Worm (Caenorhabditis elegans) whole organism, late embryonic: ENCODE measurements around the gene C25E10.7.

Experiments
- C38D4.7 ChIP-seq: fragments of 200-800 bp; sonication (Bioruptor generic); optimal IDR thresholded peaks from 2 replicates; lab custom pipeline; 2018; ENCODE audit warnings: mild to moderate bottlenecking, missing genetic modification characterization, moderate library complexity, missing compliant biosample characterization
- K02D7.2 ChIP-seq: sonication (generic microtip); optimal IDR thresholded peaks from 2 replicates; lab custom pipeline; 2017; ENCODE audit warnings: mild to moderate bottlenecking, missing genetic modification characterization, missing compliant biosample characterization
- T23F11.4 ChIP-seq: fragments of 200-800 bp; sonication (Bioruptor generic); optimal IDR thresholded peaks from 2 replicates; lab custom pipeline; 2018; ENCODE audit warnings: mild to moderate bottlenecking, missing genetic modification characterization, missing compliant biosample characterization
- ceh-18 ChIP-seq: sonication (generic microtip); optimal IDR thresholded peaks from 2 replicates; lab custom pipeline; 2016; ENCODE audit warnings: missing genetic modification characterization, missing compliant biosample characterization
- ceh-19 ChIP-seq: fragments of 200-800 bp; sonication (Bioruptor generic); optimal IDR thresholded peaks from 2 replicates; lab custom pipeline; 2018; ENCODE audit warnings: mild to moderate bottlenecking, missing genetic modification characterization, missing compliant biosample characterization
- ceh-2 ChIP-seq: sonication (generic microtip); optimal IDR thresholded peaks from 2 replicates; lab custom pipeline; 2016; ENCODE audit warnings: missing genotype, missing genetic modification characterization, missing compliant biosample characterization
- ceh-24 ChIP-seq: sonication (generic microtip); optimal IDR thresholded peaks from 2 replicates; lab custom pipeline; 2016; ENCODE audit warnings: mild to moderate bottlenecking, missing genetic modification characterization, missing compliant biosample characterization
- ceh-31 ChIP-seq: sonication (generic microtip); optimal IDR thresholded peaks from 2 replicates; lab custom pipeline; 2016; ENCODE audit warnings: missing genetic modification characterization, missing compliant biosample characterization
- ceh-34 ChIP-seq: sonication (generic microtip); optimal IDR thresholded peaks from 2 replicates; lab custom pipeline; 2016; ENCODE audit warnings: mild to moderate bottlenecking, missing genetic modification characterization, missing compliant biosample characterization
- ceh-9 ChIP-seq: sonication (generic microtip); optimal IDR thresholded peaks from 2 replicates; lab custom pipeline; 2016; ENCODE audit warnings: mild to moderate bottlenecking, missing genetic modification characterization, inconsistent platforms, missing compliant biosample characterization
- che-1 ChIP-seq: sonication (generic microtip); optimal IDR thresholded peaks from 2 replicates; lab custom pipeline; 2016; ENCODE audit warnings: mild to moderate bottlenecking, missing genetic modification characterization, missing compliant biosample characterization
- dve-1 ChIP-seq: sonication (generic microtip); optimal IDR thresholded peaks from 2 replicates; lab custom pipeline; 2017; ENCODE audit warnings: antibody characterized with exemption, mild to moderate bottlenecking, missing genetic modification characterization, missing compliant biosample characterization
- elt-2 ChIP-seq: sonication (generic microtip); optimal IDR thresholded peaks from 2 replicates; lab custom pipeline; 2016; ENCODE audit warnings: missing genetic modification reagents, missing genetic modification characterization, missing compliant biosample characterization
- ets-4 ChIP-seq: sonication (generic microtip); optimal IDR thresholded peaks from 2 replicates; lab custom pipeline; 2016; ENCODE audit warnings: missing genetic modification characterization, missing compliant biosample characterization
- fax-1 ChIP-seq: sonication (generic microtip); optimal IDR thresholded peaks from 2 replicates; lab custom pipeline; 2016; ENCODE audit warnings: missing genotype, missing genetic modification characterization, missing compliant biosample characterization
- gmeb-2 ChIP-seq: sonication (generic microtip); optimal IDR thresholded peaks from 2 replicates; lab custom pipeline; 2016; ENCODE audit warnings: missing genetic modification characterization, inconsistent platforms, missing compliant biosample characterization
- hlh-30 ChIP-seq: sonication (generic microtip); optimal IDR thresholded peaks from 2 replicates; lab custom pipeline; 2017; ENCODE audit warnings: antibody characterized with exemption, missing genetic modification characterization, missing compliant biosample characterization; ENCODE audit not compliant: insufficient read depth
- hlh-6 ChIP-seq: sonication (generic microtip); optimal IDR thresholded peaks from 2 replicates; lab custom pipeline; 2016; ENCODE audit warnings: missing genotype, missing genetic modification characterization, missing compliant biosample characterization
- hlh-8 ChIP-seq: sonication (generic microtip); optimal IDR thresholded peaks from 2 replicates; lab custom pipeline; 2016; ENCODE audit warnings: missing genotype, missing genetic modification characterization, missing compliant biosample characterization
- lim-6 ChIP-seq: sonication (generic microtip); optimal IDR thresholded peaks from 2 replicates; lab custom pipeline; 2016; ENCODE audit warnings: missing genetic modification characterization, missing compliant biosample characterization
- nfya-1 ChIP-seq: sonication (generic microtip); optimal IDR thresholded peaks from 2 replicates; lab custom pipeline; 2017; ENCODE audit warnings: missing genetic modification characterization, mild to moderate bottlenecking, missing compliant biosample characterization, antibody characterized with exemption, moderate library complexity
- nhr-11 ChIP-seq: fragments of 150-350 bp; optimal IDR thresholded peaks from 2 replicates; lab custom pipeline; 2014; ENCODE audit warnings: missing biosample characterization, missing genetic modification characterization
- pat-9 ChIP-seq: fragments of 200-800 bp; sonication (Bioruptor generic); optimal IDR thresholded peaks from 2 replicates; lab custom pipeline; 2018; ENCODE audit warnings: mild to moderate bottlenecking, missing genetic modification characterization, moderate library complexity, missing compliant biosample characterization
- ref-2 ChIP-seq: sonication (generic microtip); optimal IDR thresholded peaks from 2 replicates; lab custom pipeline; 2016; ENCODE audit warnings: missing genetic modification characterization, missing compliant biosample characterization
- rnt-1 ChIP-seq: sonication (generic microtip); optimal IDR thresholded peaks from 2 replicates; lab custom pipeline; 2016; ENCODE audit warnings: missing genetic modification characterization, missing compliant biosample characterization
- sox-2 ChIP-seq: fragments of 200-800 bp; sonication (Bioruptor generic); IDR thresholded peaks from 2 replicates; pipeline ENCODE4 v1.3.6; 2022; ENCODE audit warnings: missing genetic modification reagents, missing genetic modification characterization, missing compliant biosample characterization
- sox-4 ChIP-seq: sonication (generic microtip); optimal IDR thresholded peaks from 2 replicates; lab custom pipeline; 2017; ENCODE audit warnings: mild to moderate bottlenecking, missing genetic modification characterization, inconsistent platforms, missing compliant biosample characterization
- syd-9 ChIP-seq: sonication (generic microtip); optimal IDR thresholded peaks from 2 replicates; lab custom pipeline; 2016; ENCODE audit warnings: mild to moderate bottlenecking, missing genetic modification characterization, moderate library complexity, missing compliant biosample characterization
- tbx-2 ChIP-seq: sonication (generic microtip); optimal IDR thresholded peaks from 2 replicates; lab custom pipeline; 2016; ENCODE audit warnings: missing genetic modification characterization, missing compliant biosample characterization
- unc-42 ChIP-seq: sonication (generic microtip); optimal IDR thresholded peaks from 2 replicates; lab custom pipeline; 2016; ENCODE audit warnings: missing genotype, missing genetic modification characterization, missing compliant biosample characterization
- unc-55 ChIP-seq: sonication (generic microtip); optimal IDR thresholded peaks from 2 replicates; lab custom pipeline; 2017; ENCODE audit warnings: missing biosample characterization, missing genetic modification reagents, missing genetic modification characterization

C25E10.7 gene

ce11 chrV:9051100-9051499 is at the start of gene C25E10.7:
C25E10.7 (minus strand) TSS chrV:9051200.
- TF ChIP-seq unc-42 = no peak
- TF ChIP-seq sox-4 (tag; lab: Kevin White, UChicago) = no peak
- TF ChIP-seq lim-6 (tag; lab: Kevin White, UChicago) = no peak
- no peak for TF ChIP-seq hlh-6 (tag; lab: Kevin White, UChicago)
- no peak for TF ChIP-seq ceh-19 (GFP tag; lab: Kevin White, UChicago)

DNA sequence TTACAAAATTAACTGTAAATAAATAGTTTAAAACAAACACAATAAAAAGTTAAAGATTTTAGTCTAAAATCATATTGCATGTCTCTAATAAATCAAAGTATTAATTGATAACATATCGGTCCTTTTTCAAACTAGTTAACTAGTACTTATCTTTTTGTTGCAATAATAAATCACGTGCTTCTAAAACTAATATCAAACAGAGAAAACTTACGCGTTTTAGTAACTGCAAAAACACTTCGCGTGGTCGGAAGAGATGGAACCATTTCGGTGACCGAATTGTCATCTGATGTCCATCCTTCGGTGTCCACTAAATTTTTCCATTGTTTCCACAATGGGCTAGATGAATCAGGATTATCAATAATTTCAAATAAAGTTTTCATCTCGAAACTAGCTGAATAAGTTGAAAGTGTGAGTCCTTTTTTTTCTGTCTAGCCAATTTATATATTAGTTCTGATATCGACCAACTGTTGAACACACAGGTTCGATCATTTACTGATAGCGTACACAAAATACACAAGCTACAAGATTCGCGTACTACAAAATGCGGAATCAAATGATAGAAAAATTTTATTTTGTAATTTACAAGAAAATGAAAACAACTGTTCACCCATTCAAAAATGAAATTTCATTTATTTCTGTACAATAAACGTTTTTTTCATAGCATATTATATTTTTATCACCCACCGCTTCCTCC is 47.4 kb upstream of the C25E10.7 start, which contains the start of gene F21C10.9:
F21C10.9 (minus strand) TSS at position 417 of the 694 bp plus-strand sequence.
- TF ChIP-seq C38D4.7 (GFP tag; lab: Kevin White, UChicago) (no peak), lim-6 (tag; lab: Kevin White, UChicago) (no peak), ceh-24 (tag; lab: Kevin White, UChicago) (no peak), ceh-34 (tag; lab: Kevin White, UChicago) (no peak)

DNA sequence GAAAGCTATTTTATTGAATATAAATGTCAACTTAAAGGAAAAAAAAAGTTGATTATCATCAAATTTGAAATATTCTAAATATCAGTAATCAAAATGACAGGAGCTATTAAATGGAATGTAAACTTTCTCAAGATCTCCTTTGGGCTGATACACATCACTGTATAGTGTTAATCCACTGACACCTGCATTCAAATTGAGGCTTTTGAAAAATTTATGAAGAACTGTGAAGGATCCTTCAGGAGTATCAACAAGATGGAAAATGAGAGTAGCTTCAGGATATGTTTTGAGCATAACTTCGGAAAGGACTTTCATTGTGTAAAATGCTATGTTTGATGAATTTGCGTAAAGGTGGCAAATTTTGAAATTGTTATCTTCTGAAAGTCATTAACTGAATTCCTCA is 46.2 kb upstream of the C25E10.7 start:
- TF ChIP-seq hlh-30 (no peak), unc-42 (no peak), ceh-9 (no peak), ceh-31 (tag; lab: Kevin White, UChicago) (no peak)

DNA sequence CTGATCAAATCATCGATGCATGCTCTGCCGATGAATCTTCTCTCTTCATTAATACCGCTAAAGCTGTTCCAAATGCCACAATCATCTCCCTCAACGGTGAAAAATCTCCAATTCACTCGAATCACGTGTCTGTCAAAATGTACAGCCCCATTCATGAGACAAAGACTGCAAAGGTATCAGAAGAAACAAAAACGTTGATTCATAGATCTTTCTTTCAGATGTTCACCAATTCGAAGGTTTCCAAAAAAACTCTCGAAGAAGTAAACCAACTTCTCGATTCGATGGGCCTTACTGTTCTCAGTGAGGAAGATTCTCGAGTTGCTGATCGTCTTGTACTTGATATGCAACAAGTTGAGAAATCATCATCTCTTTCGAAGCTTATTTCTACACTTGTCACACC is 45.7 kb upstream of the C25E10.7 start:
- TF ChIP-seq nhr-11 (tag; lab: Kevin White, UChicago) (no peak), C38D4.7 (GFP tag; lab: Kevin White, UChicago) (no peak), syd-9 (tag; lab: Kevin White, UChicago) (no peak), ceh-2 (tag; lab: Kevin White, UChicago) (no peak), ceh-19 (GFP tag; lab: Kevin White, UChicago) (no peak)
- TF ChIP-seq, all 69 proteins: peak for 0

DNA sequence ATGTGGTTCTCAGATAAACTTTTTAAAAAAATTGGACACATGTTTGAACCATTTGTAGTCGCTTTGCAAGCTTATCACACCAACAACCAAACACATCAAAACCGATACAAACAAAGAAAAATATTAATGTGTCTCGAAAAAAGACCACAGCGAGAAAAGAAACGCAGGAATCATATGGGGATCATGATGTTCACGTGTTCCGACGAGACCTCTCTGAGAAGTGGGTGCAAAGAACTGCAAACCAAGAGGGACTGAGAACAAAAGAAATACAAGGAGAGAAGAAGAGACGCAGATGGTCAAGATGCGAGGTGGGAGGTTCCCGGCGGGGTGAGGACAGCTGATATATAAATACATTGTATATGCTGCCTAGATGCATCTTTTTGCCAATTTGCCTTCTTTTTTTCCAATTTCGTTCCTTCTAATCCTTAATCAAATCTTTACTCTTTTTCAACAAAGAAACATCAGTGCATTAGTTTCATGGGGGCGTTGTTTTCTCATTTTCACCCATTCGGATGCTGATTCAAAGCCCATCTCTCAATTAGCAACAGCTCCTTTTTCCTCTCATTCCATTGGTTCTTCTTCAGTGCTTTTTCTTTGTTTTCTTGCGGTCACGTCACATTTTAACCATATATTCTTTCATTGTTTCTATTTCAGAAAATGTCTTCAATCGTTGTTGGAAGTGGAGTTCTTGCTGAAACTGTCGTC is 44.8 kb upstream of the C25E10.7 start, which contains the start of gene F21C10.10:
F21C10.10 (plus strand) TSS at position 655 of the 705 bp plus-strand sequence.
- peak; percentile 34 for TF ChIP-seq ceh-34 (tag; lab: Kevin White, UChicago)
- peak; percentile 78 for TF ChIP-seq elt-2 (tag; lab: Kevin White, UChicago)
- TF ChIP-seq ets-4 (tag; lab: Kevin White, UChicago) = no peak
- TF ChIP-seq sox-2 (GFP tag; lab: Robert Waterston, UW) = peak; percentile 40; the same call in 1 of the 2 replicates
- TF ChIP-seq K02D7.2 (tag; lab: Kevin White, UChicago) = no peak
- TF ChIP-seq unc-42 = peak; percentile 67
- no peak for TF ChIP-seq che-1 (tag; lab: Kevin White, UChicago)
- peak; percentile 15 for TF ChIP-seq syd-9 (tag; lab: Kevin White, UChicago)
- peak; percentile 76 for TF ChIP-seq nfya-1 (tag; lab: Kevin White, UChicago)
- peak; percentile 73 for TF ChIP-seq ceh-18 (tag; lab: Kevin White, UChicago)
- TF ChIP-seq T23F11.4 (GFP tag; lab: Kevin White, UChicago) = no peak
- TF ChIP-seq ceh-2 (tag; lab: Kevin White, UChicago) = no peak
- peak; percentile 84 for TF ChIP-seq unc-55 (GFP tag; lab: Kevin White, UChicago)
- TF ChIP-seq hlh-30 = peak; percentile 93
- TF ChIP-seq rnt-1 (tag; lab: Kevin White, UChicago) = peak; percentile 66
- TF ChIP-seq gmeb-2 = no peak
- peak; percentile 85 for TF ChIP-seq tbx-2
- TF ChIP-seq hlh-8 (tag; lab: Kevin White, UChicago) = peak; percentile 46
- TF ChIP-seq dve-1 (tag; lab: Kevin White, UChicago) = peak; percentile 37
- peak; percentile 74 for TF ChIP-seq ref-2 (tag; lab: Kevin White, UChicago)
- TF ChIP-seq pat-9 (tag; lab: Kevin White, UChicago) = no peak
- TF ChIP-seq ceh-31 (tag; lab: Kevin White, UChicago) = peak; percentile 41
- no peak for TF ChIP-seq fax-1 (tag; lab: Kevin White, UChicago)
